Fruit fly (Drosophila melanogaster) whole organism, pupa: ENCODE data around the gene CG14229.

Experiments used
- CG8159 ChIP-seq: fragments of 200-800 bp; sonication (Bioruptor generic); optimal IDR thresholded peaks from 3 replicates; lab custom pipeline; 2018; ENCODE audit warnings: missing biosample characterization, mild to moderate bottlenecking, missing genetic modification characterization, moderate library complexity
- Pif1A ChIP-seq: fragments of 200-800 bp; sonication (Bioruptor generic); optimal IDR thresholded peaks from 3 replicates; lab custom pipeline; 2016; ENCODE audit warnings: missing biosample characterization, missing genetic modification characterization

dm6 chrX:19717988-19718973 lies 23.2 kb upstream of the CG14229 start, which contains the start of gene CG12531:
- TF ChIP-seq CG8159 (no peak), Pif1A (GFP tag; lab: Kevin White, UChicago) (no peak)
